Fruit fly (Drosophila melanogaster): ENCODE data around the gene CG46440.

Gene CG46440

dm6 chrX:15849021-15849420 is 8.6 kb downstream of the CG46440 start, which contains the start of gene sun:
Gene sun (minus strand): TSS chrX:15849258.
- TF ChIP-seq Hr83 (GFP tag; optimal IDR thresholded peaks at IDR 0.05; ENCODE audit: poor library complexity, severe bottlenecking) (no peak), h (GFP tag; optimal IDR thresholded peaks at IDR 0.05) (no peak), HLH106 (tag; optimal IDR thresholded peaks at IDR 0.05) (no peak), Rel (GFP tag; optimal IDR thresholded peaks at IDR 0.05) (no peak), Rel (tag; optimal IDR thresholded peaks at IDR 0.05) (peak; percentile 38), pan (optimal IDR thresholded peaks at IDR 0.05) (no peak), usp (GFP tag; optimal IDR thresholded peaks at IDR 0.05) (no peak), OdsH (GFP tag; optimal IDR thresholded peaks at IDR 0.05) (no peak), Myc (optimal IDR thresholded peaks at IDR 0.05) (no peak)

dm6 chrX:15844139-15844538 is 13.5 kb downstream of the CG46440 start, which contains the start of the genes ArgRS and CG8578:
Gene ArgRS (minus strand): TSS chrX:15844145.
Gene CG8578 (plus strand): TSS chrX:15844476.
- TF ChIP-seq ey (GFP tag; optimal IDR thresholded peaks at IDR 0.05) (peak; percentile 69), Vsx2 (GFP tag; optimal IDR thresholded peaks at IDR 0.05; ENCODE audit: partially characterized antibody) (no peak), woc (GFP tag; optimal IDR thresholded peaks at IDR 0.05) (peak; percentile 81), Dif (GFP tag; optimal IDR thresholded peaks at IDR 0.05; ENCODE audit: partially characterized antibody) (no peak), dl (GFP tag; optimal IDR thresholded peaks at IDR 0.05; ENCODE audit: insufficient read depth in 1 of 2, partially characterized antibody in 2 of 2) (no peak), CG9705 (GFP tag; optimal IDR thresholded peaks at IDR 0.05) (peak; percentile 21), h (GFP tag; optimal IDR thresholded peaks at IDR 0.05) (peak; percentile 54), N (GFP tag; optimal IDR thresholded peaks at IDR 0.05) (peak; percentile 30), rgr (GFP tag; optimal IDR thresholded peaks at IDR 0.05) (peak; percentile 17), Hnf4 (GFP tag; optimal IDR thresholded peaks at IDR 0.05) (peak; percentile 52), Rel (GFP tag; optimal IDR thresholded peaks at IDR 0.05) (no peak), Rel (tag; optimal IDR thresholded peaks at IDR 0.05) (peak; percentile 19), dsf (GFP tag; optimal IDR thresholded peaks at IDR 0.05; ENCODE audit: borderline replicate concordance) (no peak), GATAd (GFP tag; optimal IDR thresholded peaks at IDR 0.05) (no peak), foxo (GFP tag; optimal IDR thresholded peaks at IDR 0.05) (peak in 1 of 2 experiments; percentile 86), usp (GFP tag; optimal IDR thresholded peaks at IDR 0.05) (no peak), Myc (optimal IDR thresholded peaks at IDR 0.05) (peak; percentile 31), psq (GFP tag; optimal IDR thresholded peaks at IDR 0.05) (peak; percentile 36), lola (GFP tag; optimal IDR thresholded peaks at IDR 0.05) (no peak), Jra (GFP tag; optimal IDR thresholded peaks at IDR 0.05) (peak; percentile 64), fru (GFP tag; optimal IDR thresholded peaks at IDR 0.05) (peak; percentile 83), Hr78 (GFP tag; optimal IDR thresholded peaks at IDR 0.05) (peak; percentile 51), HLH106 (tag; optimal IDR thresholded peaks at IDR 0.05) (peak; percentile 85), sv (GFP tag; optimal IDR thresholded peaks at IDR 0.05) (peak; percentile 46), sage (GFP tag; optimal IDR thresholded peaks at IDR 0.05) (no peak), Dfd (GFP tag; optimal IDR thresholded peaks at IDR 0.05) (no peak), Mio (GFP tag; optimal IDR thresholded peaks at IDR 0.05) (no peak), Abd-B (GFP tag; optimal IDR thresholded peaks at IDR 0.05) (no peak)

DNA sequence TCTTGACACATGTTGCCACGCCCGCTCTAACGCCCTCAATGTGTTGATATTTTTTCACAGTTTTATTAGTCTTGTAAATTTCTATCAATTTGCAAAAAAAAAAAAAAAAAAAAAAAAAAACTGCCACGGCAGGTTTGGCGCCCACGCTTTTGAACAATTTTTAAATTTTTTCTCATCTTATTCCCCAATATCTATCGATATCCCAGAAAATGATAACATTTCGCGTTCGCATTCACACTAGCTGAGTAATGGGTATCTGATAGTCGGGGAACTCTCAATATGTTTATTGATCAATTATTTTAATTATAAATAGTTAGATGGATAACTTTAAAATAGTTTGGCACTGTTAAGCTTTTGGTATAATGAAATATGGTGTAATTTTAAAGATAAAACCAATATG is 16.3 kb downstream of the CG46440 start:
- TF ChIP-seq sage (GFP tag; optimal IDR thresholded peaks at IDR 0.05) (no peak), foxo (GFP tag; optimal IDR thresholded peaks at IDR 0.05) (no peak), Rel (GFP tag; optimal IDR thresholded peaks at IDR 0.05) (no peak), Rel (tag; optimal IDR thresholded peaks at IDR 0.05) (no peak), Mio (GFP tag; optimal IDR thresholded peaks at IDR 0.05) (no peak), Vsx2 (GFP tag; optimal IDR thresholded peaks at IDR 0.05; ENCODE audit: partially characterized antibody) (no peak), Hnf4 (GFP tag; optimal IDR thresholded peaks at IDR 0.05) (no peak), usp (GFP tag; optimal IDR thresholded peaks at IDR 0.05) (no peak), OdsH (GFP tag; optimal IDR thresholded peaks at IDR 0.05) (no peak), dmrt93B (GFP tag; optimal IDR thresholded peaks at IDR 0.05) (no peak), N (GFP tag; optimal IDR thresholded peaks at IDR 0.05) (no peak), woc (GFP tag; optimal IDR thresholded peaks at IDR 0.05) (no peak), Hr83 (GFP tag; optimal IDR thresholded peaks at IDR 0.05; ENCODE audit: poor library complexity, severe bottlenecking) (no peak), Myc (optimal IDR thresholded peaks at IDR 0.05) (no peak), dsf (GFP tag; optimal IDR thresholded peaks at IDR 0.05; ENCODE audit: borderline replicate concordance) (no peak), h (GFP tag; optimal IDR thresholded peaks at IDR 0.05) (no peak), rgr (GFP tag; optimal IDR thresholded peaks at IDR 0.05) (no peak), jim (GFP tag; optimal IDR thresholded peaks at IDR 0.05) (no peak), sv (GFP tag; optimal IDR thresholded peaks at IDR 0.05) (no peak)

DNA sequence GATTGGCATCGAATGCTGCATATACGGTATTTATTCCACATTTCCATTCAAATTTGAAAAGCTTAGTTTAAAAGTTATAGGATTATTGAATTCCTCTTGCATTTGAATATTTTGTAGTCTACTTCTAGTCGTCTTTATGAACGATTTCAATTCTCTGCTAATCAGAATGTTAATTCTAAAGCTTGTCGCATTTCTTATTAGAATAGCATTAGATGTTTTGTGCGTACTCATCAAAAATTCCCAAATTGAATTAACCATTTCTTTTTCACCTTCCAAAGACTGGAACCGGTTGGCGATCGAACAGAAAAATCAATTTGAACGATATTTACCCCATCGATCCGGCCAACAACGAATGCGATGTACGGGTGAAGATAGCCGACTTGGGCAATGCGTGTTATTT is 17.6 kb downstream of the CG46440 start:
- TF ChIP-seq usp (GFP tag; optimal IDR thresholded peaks at IDR 0.05) (no peak), Abd-B (GFP tag; optimal IDR thresholded peaks at IDR 0.05) (no peak), Sp1 (GFP tag; optimal IDR thresholded peaks at IDR 0.05) (no peak), HLH106 (tag; optimal IDR thresholded peaks at IDR 0.05) (no peak), Myc (optimal IDR thresholded peaks at IDR 0.05) (no peak)

All from whole organism, wandering third instar larva.